Fruit fly (Drosophila melanogaster) whole organism, embryonic: Measurements from ENCODE around the gene Mfap1.
A peak's percentile ranks its signal among the peaks of the same experiment; 100 is the strongest.

Source experiments
- Bgb ChIP-seq: fragments of 200-800 bp; sonication (Bioruptor generic); IDR thresholded peaks from 2 replicates; pipeline ENCODE4 v1.3.6; 2022; ENCODE audit warnings: missing biosample characterization, missing genetic modification characterization; ENCODE audit not compliant: partially characterized antibody
- CG1024 ChIP-seq: fragments of 200-800 bp; sonication (Bioruptor generic); IDR thresholded peaks from 2 replicates; pipeline ENCODE4 v1.3.6; 2022; ENCODE audit warnings: missing biosample characterization, missing genetic modification characterization
- CG10565 ChIP-seq: fragments of 200-800 bp; sonication (Bioruptor generic); optimal IDR thresholded peaks from 3 replicates; lab custom pipeline; 2016; ENCODE audit warnings: missing biosample characterization, mild to moderate bottlenecking, missing genetic modification characterization
- CG11247 ChIP-seq: fragments of 200-800 bp; sonication (Bioruptor generic); IDR thresholded peaks from 2 replicates; pipeline ENCODE4 v1.3.6; 2022; ENCODE audit warnings: missing biosample characterization, missing genetic modification characterization
- CG11398 ChIP-seq: fragments of 200-800 bp; sonication (Bioruptor generic); optimal IDR thresholded peaks from 2 replicates; lab custom pipeline; 2016; ENCODE audit warnings: missing biosample characterization, missing genetic modification characterization
- CG11504 ChIP-seq: fragments of 200-800 bp; sonication (Bioruptor generic); optimal IDR thresholded peaks from 3 replicates; lab custom pipeline; 2019; ENCODE audit warnings: missing biosample characterization, mild to moderate bottlenecking, missing genetic modification characterization, moderate library complexity
- CG11696 ChIP-seq: fragments of 200-800 bp; sonication (Bioruptor generic); IDR thresholded peaks from 2 replicates; pipeline ENCODE4 v1.3.6; 2022; ENCODE audit warnings: missing biosample characterization, missing genetic modification characterization
- CG13296 ChIP-seq: fragments of 200-800 bp; sonication (Bioruptor generic); optimal IDR thresholded peaks from 3 replicates; lab custom pipeline; 2018; ENCODE audit warnings: missing biosample characterization, mild to moderate bottlenecking, missing genetic modification characterization
- CG14860 ChIP-seq: fragments of 200-800 bp; sonication (Bioruptor generic); IDR thresholded peaks from 3 replicates; pipeline ENCODE4 v1.3.6; 2022; ENCODE audit warnings: missing biosample characterization, missing genetic modification characterization; ENCODE audit not compliant: partially characterized antibody
- CG15073 ChIP-seq: fragments of 200-800 bp; sonication (Bioruptor generic); optimal IDR thresholded peaks from 2 replicates; lab custom pipeline; 2016; ENCODE audit warnings: missing biosample characterization, missing genetic modification characterization
- CG16779 ChIP-seq: fragments of 200-800 bp; sonication (Bioruptor generic); IDR thresholded peaks from 2 replicates; pipeline ENCODE4 v1.3.6; 2022; ENCODE audit warnings: missing biosample characterization, missing genetic modification characterization
- CG17186 ChIP-seq: fragments of 200-800 bp; sonication (Bioruptor generic); optimal IDR thresholded peaks from 3 replicates; lab custom pipeline; 2017; ENCODE audit warnings: missing biosample characterization, missing genetic modification reagents, missing genetic modification characterization
- CG17612 ChIP-seq: fragments of 200-800 bp; sonication (Bioruptor generic); IDR thresholded peaks from 2 replicates; pipeline ENCODE4 v1.3.6; 2022; ENCODE audit warnings: missing biosample characterization, missing genetic modification characterization
- CG18011 ChIP-seq: fragments of 200-800 bp; sonication (Bioruptor generic); optimal IDR thresholded peaks from 2 replicates; lab custom pipeline; 2017; ENCODE audit warnings: missing biosample characterization, missing genetic modification characterization, mild to moderate bottlenecking, moderate library complexity, missing genotype
- CG2116 ChIP-seq: fragments of 200-800 bp; sonication (Bioruptor generic); optimal IDR thresholded peaks from 3 replicates; lab custom pipeline; 2018; ENCODE audit warnings: missing biosample characterization, mild to moderate bottlenecking, missing genetic modification characterization
- CG2120 ChIP-seq: fragments of 200-800 bp; sonication (Bioruptor generic); optimal IDR thresholded peaks from 3 replicates; lab custom pipeline; 2016; ENCODE audit warnings: missing biosample characterization, missing genetic modification characterization
- CG30431 ChIP-seq: fragments of 200-800 bp; sonication (Bioruptor generic); optimal IDR thresholded peaks from 2 replicates; lab custom pipeline; 2017; ENCODE audit warnings: missing biosample characterization, missing genetic modification characterization
- CG32532 ChIP-seq: fragments of 200-800 bp; sonication (Bioruptor generic); IDR thresholded peaks from 2 replicates; pipeline ENCODE4 v1.3.6; 2022; ENCODE audit warnings: missing biosample characterization, missing genetic modification characterization
- CG4707 ChIP-seq: fragments of 200-800 bp; sonication (Bioruptor generic); optimal IDR thresholded peaks from 2 replicates; lab custom pipeline; 2018; ENCODE audit warnings: missing biosample characterization, mild to moderate bottlenecking, missing genetic modification characterization, moderate library complexity
- CG6813 ChIP-seq: fragments of 200-800 bp; sonication (Bioruptor generic); optimal IDR thresholded peaks from 2 replicates; lab custom pipeline; 2017; ENCODE audit warnings: missing biosample characterization, missing genetic modification characterization, mild to moderate bottlenecking, moderate library complexity, missing genetic modification reagents
- CG8089 ChIP-seq: fragments of 200-800 bp; sonication (Bioruptor generic); optimal IDR thresholded peaks from 3 replicates; lab custom pipeline; 2016; ENCODE audit warnings: missing biosample characterization, missing genetic modification characterization
- CG8359 ChIP-seq: fragments of 200-800 bp; sonication (Bioruptor generic); optimal IDR thresholded peaks from 2 replicates; lab custom pipeline; 2017; ENCODE audit warnings: missing biosample characterization, mild to moderate bottlenecking, missing genetic modification characterization, borderline replicate concordance
- CG9215 ChIP-seq: fragments of 200-800 bp; sonication (Bioruptor generic); IDR thresholded peaks from 2 replicates; pipeline ENCODE4 v1.3.6; 2022; ENCODE audit warnings: missing biosample characterization, missing genetic modification characterization
- CG9797 ChIP-seq: fragments of 200-800 bp; sonication (Bioruptor generic); optimal IDR thresholded peaks from 3 replicates; lab custom pipeline; 2018; ENCODE audit warnings: missing biosample characterization, mild to moderate bottlenecking, missing genetic modification characterization
- CG9817 ChIP-seq: fragments of 200-800 bp; sonication (Bioruptor generic); optimal IDR thresholded peaks from 2 replicates; lab custom pipeline; 2018; ENCODE audit warnings: missing biosample characterization, mild to moderate bottlenecking, missing genetic modification characterization, moderate library complexity
- CG9932 ChIP-seq: fragments of 200-800 bp; sonication (Bioruptor generic); IDR thresholded peaks from 2 replicates; pipeline ENCODE4 v1.3.6; 2022; ENCODE audit warnings: missing biosample characterization, missing genetic modification characterization
- HLH54F ChIP-seq: fragments of 200-800 bp; sonication (Bioruptor generic); optimal IDR thresholded peaks from 3 replicates; lab custom pipeline; 2016; ENCODE audit warnings: missing biosample characterization, missing genetic modification characterization
- Lhr ChIP-seq: fragments of 200-800 bp; sonication (Bioruptor generic); optimal IDR thresholded peaks from 3 replicates; lab custom pipeline; 2017; ENCODE audit warnings: mild to moderate bottlenecking, missing biosample characterization, missing genetic modification reagents, missing genetic modification characterization
- Mad ChIP-seq: fragments of 200-800 bp; sonication (Bioruptor generic); optimal IDR thresholded peaks from 2 replicates; lab custom pipeline; 2016; ENCODE audit warnings: missing biosample characterization, missing genetic modification characterization
- Med ChIP-seq: fragments of 200-800 bp; sonication (Bioruptor generic); peaks from one replicate; lab custom pipeline; 2016; ENCODE audit warnings: missing biosample characterization, missing genetic modification characterization, mild to moderate bottlenecking, inconsistent platforms, moderate library complexity
- Optix ChIP-seq: fragments of 200-800 bp; sonication (Bioruptor generic); IDR thresholded peaks from 3 replicates; pipeline ENCODE4 v1.3.6; 2022; ENCODE audit warnings: missing biosample characterization, missing genetic modification characterization
- Ptx1 ChIP-seq: fragments of 200-800 bp; sonication (Bioruptor generic); IDR thresholded peaks from 2 replicates; pipeline ENCODE4 v1.3.6; 2022; ENCODE audit warnings: missing biosample characterization, missing genetic modification characterization
- Rfx ChIP-seq: fragments of 200-800 bp; sonication (Bioruptor generic); IDR thresholded peaks from 2 replicates; pipeline ENCODE4 v1.3.6; 2022; ENCODE audit warnings: missing biosample characterization, missing genetic modification characterization
- Spps ChIP-seq: fragments of 200-800 bp; sonication (Bioruptor generic); optimal IDR thresholded peaks from 2 replicates; lab custom pipeline; 2018; ENCODE audit warnings: missing biosample characterization, mild to moderate bottlenecking, missing genetic modification characterization
- YL-1 ChIP-seq: fragments of 200-800 bp; sonication (Bioruptor generic); optimal IDR thresholded peaks from 3 replicates; lab custom pipeline; 2017; ENCODE audit warnings: missing biosample characterization, mild to moderate bottlenecking, missing genetic modification characterization
- ci ChIP-seq: fragments of 200-800 bp; sonication (Bioruptor generic); IDR thresholded peaks from 3 replicates; pipeline ENCODE4 v1.3.6; 2022; ENCODE audit warnings: missing biosample characterization, missing genetic modification characterization
- dimm ChIP-seq: fragments of 200-800 bp; sonication (Bioruptor generic); IDR thresholded peaks from 2 replicates; pipeline ENCODE4 v1.3.6; 2022; ENCODE audit warnings: missing biosample characterization, missing genetic modification characterization
- fd102C ChIP-seq: fragments of 200-800 bp; sonication (Bioruptor generic); optimal IDR thresholded peaks from 2 replicates; lab custom pipeline; 2018; ENCODE audit warnings: missing biosample characterization, mild to moderate bottlenecking, missing genetic modification characterization, moderate library complexity
- gro ChIP-seq: fragments of 200-800 bp; sonication (Bioruptor generic); optimal IDR thresholded peaks from 2 replicates; lab custom pipeline; 2016; ENCODE audit warnings: missing biosample characterization, missing genetic modification characterization
- ind ChIP-seq: fragments of 200-800 bp; sonication (Bioruptor generic); optimal IDR thresholded peaks from 3 replicates; lab custom pipeline; 2016; ENCODE audit warnings: missing biosample characterization, missing genetic modification characterization
- lbe ChIP-seq: fragments of 200-800 bp; sonication (Bioruptor generic); optimal IDR thresholded peaks from 2 replicates; lab custom pipeline; 2016; ENCODE audit warnings: missing biosample characterization, mild to moderate bottlenecking, missing genetic modification characterization
- nerfin-2 ChIP-seq: fragments of 200-800 bp; sonication (Bioruptor generic); IDR thresholded peaks from 2 replicates; pipeline ENCODE4 v1.3.6; 2022; ENCODE audit warnings: missing biosample characterization, missing genetic modification characterization; ENCODE audit not compliant: partially characterized antibody
- oc ChIP-seq: fragments of 200-800 bp; sonication (Bioruptor generic); optimal IDR thresholded peaks from 2 replicates; lab custom pipeline; 2018; ENCODE audit warnings: missing biosample characterization, mild to moderate bottlenecking, missing genetic modification characterization, moderate library complexity
- onecut ChIP-seq: fragments of 200-800 bp; sonication (Bioruptor generic); IDR thresholded peaks from 2 replicates; pipeline ENCODE4 v1.3.6; 2022; ENCODE audit warnings: missing biosample characterization, missing genetic modification characterization
- p53 ChIP-seq: fragments of 200-800 bp; sonication (Bioruptor generic); optimal IDR thresholded peaks from 2 replicates; lab custom pipeline; 2016; ENCODE audit warnings: missing biosample characterization, missing genetic modification characterization
- phol ChIP-seq: fragments of 200-800 bp; sonication (Bioruptor generic); optimal IDR thresholded peaks from 3 replicates; lab custom pipeline; 2018; ENCODE audit warnings: missing biosample characterization, mild to moderate bottlenecking, missing genetic modification characterization, moderate library complexity
- psq ChIP-seq: fragments of 200-800 bp; sonication (Bioruptor generic); optimal IDR thresholded peaks from 2 replicates; lab custom pipeline; 2017; ENCODE audit warnings: missing biosample characterization, missing genetic modification characterization
- unpg ChIP-seq: fragments of 200-800 bp; sonication (Bioruptor generic); optimal IDR thresholded peaks from 3 replicates; lab custom pipeline; 2018; ENCODE audit warnings: missing biosample characterization, mild to moderate bottlenecking, missing genetic modification characterization, moderate library complexity
- vvl ChIP-seq: fragments of 200-800 bp; sonication (Bioruptor generic); IDR thresholded peaks from 2 replicates; pipeline ENCODE4 v1.3.6; 2022; ENCODE audit warnings: missing biosample characterization, missing genetic modification characterization
- zfh2 ChIP-seq: fragments of 200-800 bp; sonication (Bioruptor generic); optimal IDR thresholded peaks from 2 replicates; lab custom pipeline; 2016; ENCODE audit warnings: missing biosample characterization, missing genetic modification characterization

Gene Mfap1

DNA sequence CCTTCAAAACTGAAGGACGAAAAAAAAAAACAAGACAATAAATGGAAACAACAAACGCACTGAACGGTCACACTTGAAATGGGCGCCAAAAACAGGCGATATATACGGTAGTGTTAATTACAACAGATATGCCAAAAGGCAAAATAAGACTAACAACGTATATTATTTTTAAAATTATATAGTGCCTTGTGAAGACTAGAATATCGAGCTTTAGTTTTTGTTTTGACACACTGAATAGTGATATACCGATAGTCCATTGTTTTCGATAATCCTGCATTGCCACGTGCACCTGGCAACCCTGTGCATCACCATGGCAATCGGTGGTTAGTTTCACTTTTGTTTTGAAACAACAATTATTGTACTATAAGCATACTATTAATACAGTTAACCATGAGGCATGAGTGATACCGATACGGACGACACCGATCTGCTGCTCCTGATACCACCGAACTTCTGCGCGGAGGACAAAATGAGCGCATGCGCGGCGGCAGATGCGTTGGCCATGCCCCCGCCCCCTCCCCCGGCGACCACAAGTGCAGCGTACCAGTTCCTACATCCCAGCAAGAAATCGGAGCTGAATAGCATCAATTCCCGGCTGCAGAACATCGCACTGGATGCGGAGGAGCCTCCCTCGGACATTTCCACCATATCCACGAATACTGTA lies 6.7 kb downstream of the Mfap1 start, which contains the start of the genes mu2 and Cnb (continued):
- peak; percentile 72; the same call in 2 of the 3 replicates for TF ChIP-seq CG14860 (GFP tag; lab: Robert Waterston, UW)
- TF ChIP-seq Mad (GFP tag; lab: Kevin White, UChicago) = peak; percentile 35
- TF ChIP-seq HLH54F = peak; percentile 20
- TF ChIP-seq CG9215 (GFP tag; lab: Robert Waterston, UW) = no peak
- TF ChIP-seq CG1024 (GFP tag; lab: Robert Waterston, UW) = no peak
- TF ChIP-seq Ptx1 (GFP tag; lab: Robert Waterston, UW) = 0 out of 2 replicates have a peak, but pooled peaks have one; percentile 10
- no peak for TF ChIP-seq ind (GFP tag; lab: Kevin White, UChicago)
- TF ChIP-seq CG18011 (GFP tag; lab: Kevin White, UChicago) = no peak
- no peak for TF ChIP-seq CG11398 (GFP tag; lab: Kevin White, UChicago)
- TF ChIP-seq YL-1 (GFP tag; lab: Kevin White, UChicago) = peak; percentile 68
- TF ChIP-seq nerfin-2 (GFP tag; lab: Robert Waterston, UW) = peak; percentile 60; the same call in 1 of the 2 replicates
- no peak for TF ChIP-seq unpg (GFP tag; lab: Kevin White, UChicago)
- no peak for TF ChIP-seq CG11504 (tag; lab: Kevin White, UChicago)
- peak; percentile 73 for TF ChIP-seq CG9932 (GFP tag; lab: Robert Waterston, UW)
- TF ChIP-seq lbe (GFP tag; lab: Kevin White, UChicago) = no peak
- TF ChIP-seq CG32532 (GFP tag; lab: Robert Waterston, UW) = peak; percentile 29; the same call in 1 of the 2 replicates
- peak; percentile 83 for TF ChIP-seq CG9797 (GFP tag; lab: Kevin White, UChicago)
- no peak for TF ChIP-seq CG8359
- TF ChIP-seq CG9817 (tag; lab: Kevin White, UChicago) = peak; percentile 2
- TF ChIP-seq CG10565 (GFP tag; lab: Kevin White, UChicago) = no peak
- peak; percentile 67; the same call in 1 of the 2 replicates for TF ChIP-seq Bgb
- TF ChIP-seq fd102C (GFP tag; lab: Kevin White, UChicago) = no peak
- peak; percentile 43 for TF ChIP-seq zfh2
- TF ChIP-seq CG15073 = no peak
- TF ChIP-seq CG11696 (GFP tag; lab: Robert Waterston, UW) = no peak
- no peak for TF ChIP-seq Spps
- TF ChIP-seq Med = no peak
- TF ChIP-seq CG17186 (GFP tag; lab: Kevin White, UChicago) = peak; percentile 34
- TF ChIP-seq vvl (GFP tag; lab: Robert Waterston, UW) = 0 out of 2 replicates have a peak, but pooled peaks have one; percentile 11
- TF ChIP-seq CG2120 = no peak

DNA sequence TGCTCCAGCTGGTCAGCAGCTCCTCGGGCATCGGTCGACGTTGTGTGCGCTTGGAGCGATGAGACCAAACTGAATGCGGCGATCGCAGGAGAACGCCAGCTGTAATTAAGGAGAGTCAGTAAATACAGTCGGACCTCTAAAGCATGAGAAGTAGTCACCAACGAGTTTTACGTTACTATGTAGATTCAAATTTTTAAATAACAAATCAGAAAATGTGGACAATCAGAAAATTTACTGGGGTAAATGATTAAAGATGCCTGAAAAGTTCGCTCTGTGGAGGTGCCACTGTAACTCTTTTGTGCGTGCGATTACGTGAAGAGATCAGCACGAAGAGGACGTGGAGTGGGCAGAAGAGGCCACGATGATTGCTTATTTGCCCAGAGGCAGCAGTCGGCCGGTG lies 22.1 kb downstream of the Mfap1 start, which contains the start of gene SCOT:
TSS of gene SCOT (plus strand) at position 180 of the 400 bp plus-strand sequence.
- TF ChIP-seq gro (GFP tag; lab: Kevin White, UChicago) = no peak
- TF ChIP-seq CG32532 (GFP tag; lab: Robert Waterston, UW) = peak; percentile 72
- peak; percentile 69 for TF ChIP-seq CG11247 (GFP tag; lab: Robert Waterston, UW)
- 0 out of 2 replicates have a peak, but pooled peaks have one; percentile 30 for TF ChIP-seq CG16779 (GFP tag; lab: Robert Waterston, UW)
- TF ChIP-seq Lhr (GFP tag; lab: Kevin White, UChicago) = no peak
- 0 out of 2 replicates have a peak, but pooled peaks have one; percentile 45 for TF ChIP-seq CG17612 (GFP tag; lab: Robert Waterston, UW)
- peak; percentile 50 for TF ChIP-seq CG30431 (GFP tag; lab: Kevin White, UChicago)
- TF ChIP-seq Rfx (GFP tag; lab: Robert Waterston, UW) = peak; percentile 74
- TF ChIP-seq CG6813 (GFP tag; lab: Kevin White, UChicago) = peak; percentile 3
- TF ChIP-seq CG8089 (GFP tag; lab: Kevin White, UChicago) = peak; percentile 48
- TF ChIP-seq ci = peak; percentile 92
- peak; percentile 90 for TF ChIP-seq Ptx1 (GFP tag; lab: Robert Waterston, UW)
- TF ChIP-seq oc (tag; lab: Kevin White, UChicago) = peak; percentile 71
- TF ChIP-seq p53 (GFP tag; lab: Kevin White, UChicago) = peak; percentile 28
- no peak for TF ChIP-seq CG13296 (GFP tag; lab: Kevin White, UChicago)
- no peak for TF ChIP-seq psq (GFP tag; lab: Kevin White, UChicago)
- TF ChIP-seq Med = peak; percentile 91
- TF ChIP-seq CG4707 = peak; percentile 39
- TF ChIP-seq onecut (GFP tag; lab: Robert Waterston, UW) = peak; percentile 64
- peak; percentile 49 for TF ChIP-seq dimm (GFP tag; lab: Robert Waterston, UW)
- peak; percentile 10 for TF ChIP-seq CG2116 (GFP tag; lab: Kevin White, UChicago)
- peak; percentile 52 for TF ChIP-seq phol (tag; lab: Kevin White, UChicago)
- peak; percentile 81 for TF ChIP-seq Optix (GFP tag; lab: Robert Waterston, UW)
